Worm (Caenorhabditis elegans): ENCODE data around the gene F44E2.6.
A peak's percentile ranks its signal among the peaks of the same experiment; 100 is the strongest.

The F44E2.6 gene

DNA sequence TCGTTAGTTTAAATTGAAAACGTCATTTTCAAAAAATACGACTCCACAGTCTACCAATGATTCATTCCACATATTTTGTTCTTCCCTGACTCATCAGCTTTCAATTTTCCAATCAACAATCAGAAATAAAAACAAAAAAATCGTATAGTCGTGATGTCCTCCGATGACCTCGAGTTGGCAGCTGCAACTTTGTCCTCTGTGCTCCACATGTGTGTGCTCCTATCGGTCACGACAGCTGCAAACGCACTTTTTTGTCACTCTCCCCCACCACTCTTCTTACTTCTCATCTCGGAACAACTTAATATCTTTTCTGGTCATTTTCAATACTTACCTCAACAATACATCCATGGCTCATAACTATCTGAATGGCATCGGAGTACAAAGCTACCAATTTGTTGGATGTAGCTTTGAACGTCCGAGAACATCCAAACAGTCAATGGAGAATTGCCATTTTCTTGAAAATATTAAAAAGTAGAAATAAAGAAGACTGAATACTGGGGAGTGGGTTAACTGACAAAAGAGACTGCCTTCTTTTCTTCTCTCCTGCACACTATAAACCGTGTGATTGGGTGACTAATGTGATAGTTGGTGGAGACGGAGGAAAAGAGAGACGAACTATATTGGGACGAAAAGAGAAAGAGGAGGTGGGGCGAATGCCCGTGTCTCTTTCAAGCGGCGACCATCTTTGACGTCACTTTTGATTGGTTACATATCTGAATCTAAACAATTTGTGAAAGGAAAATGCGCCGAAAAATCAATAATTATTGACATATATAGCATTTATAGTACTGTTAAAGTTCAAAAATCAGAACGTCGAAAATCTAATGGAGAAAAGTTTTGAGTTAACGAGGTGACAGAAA lies 22.2 kb upstream of the F44E2.6 start (continued):
- TF ChIP-seq Y75B8A.6 (GFP tag; IDR thresholded peaks at IDR 0.05) (no peak), Y105C5A.15 (GFP tag; IDR thresholded peaks at IDR 0.05) (0 out of 2 replicates have a peak, but pooled peaks have one; percentile 28), F44E2.7 (GFP tag; IDR thresholded peaks at IDR 0.05) (no peak), mep-1 (tag; optimal IDR thresholded peaks at IDR 0.05) (peak; percentile 38), ceh-20 (GFP tag; IDR thresholded peaks at IDR 0.05) (no peak; the same call in 1 of the 2 replicates), jun-1 (tag; optimal IDR thresholded peaks at IDR 0.05) (no peak), skn-1 (tag; optimal IDR thresholded peaks at IDR 0.05) (no peak), lin-1 (GFP tag; IDR thresholded peaks at IDR 0.05) (peak; percentile 14; the same call in 1 of the 2 replicates), hlh-30 (tag; optimal IDR thresholded peaks at IDR 0.05; ENCODE audit: insufficient read depth) (peak; percentile 42), attf-4 (tag; optimal IDR thresholded peaks at IDR 0.05) (no peak), dpl-1 (GFP tag; optimal IDR thresholded peaks at IDR 0.05) (no peak), pqm-1 (tag; optimal IDR thresholded peaks at IDR 0.05) (peak; percentile 19), nhr-48 (tag; optimal IDR thresholded peaks at IDR 0.05) (no peak), saeg-2 (GFP tag; IDR thresholded peaks at IDR 0.05) (0 out of 2 replicates have a peak, but pooled peaks have one; percentile 7), R02D3.7 (tag; optimal IDR thresholded peaks at IDR 0.05) (no peak), daf-8 (GFP tag; IDR thresholded peaks at IDR 0.05) (no peak), spr-3 (GFP tag; optimal IDR thresholded peaks at IDR 0.05) (no peak), spr-1 (tag; optimal IDR thresholded peaks at IDR 0.05) (no peak), lir-3 (tag; optimal IDR thresholded peaks at IDR 0.05) (no peak), arid-1 (GFP tag; conservative IDR thresholded peaks at IDR 0.05) (no peak; the same call in 1 of the 2 replicates), Y48G9A.11 (GFP tag; IDR thresholded peaks at IDR 0.05) (no peak), nhr-28 (tag; optimal IDR thresholded peaks at IDR 0.05) (peak; percentile 74), T20F7.1 (GFP tag; optimal IDR thresholded peaks at IDR 0.05) (no peak), hlh-11 (tag; optimal IDR thresholded peaks at IDR 0.05) (peak; percentile 38)

DNA sequence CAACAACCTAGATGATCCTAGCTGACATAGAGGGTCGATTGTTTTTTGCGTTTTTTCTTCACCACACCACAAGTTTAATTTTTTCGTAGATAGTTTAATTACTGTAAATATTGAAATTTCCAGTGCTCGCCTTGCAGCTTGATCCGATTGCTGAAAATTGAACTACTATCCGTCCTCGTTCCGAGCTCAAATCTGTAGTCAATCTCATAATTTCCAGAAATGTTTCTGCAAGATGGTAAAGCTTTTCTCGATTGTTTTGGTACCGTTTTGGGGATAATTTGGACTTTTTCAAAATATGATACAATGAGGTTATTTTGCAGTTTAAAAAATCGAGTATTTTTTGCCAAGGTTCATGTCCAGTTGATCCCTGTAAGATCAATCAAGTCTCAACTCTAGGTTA lies 21.0 kb upstream of the F44E2.6 start:
- TF ChIP-seq fos-1 (tag; optimal IDR thresholded peaks at IDR 0.05): no peak
- no peak for TF ChIP-seq rbr-2 (tag; optimal IDR thresholded peaks at IDR 0.05)
- no peak for TF ChIP-seq ctbp-1 (GFP tag; IDR thresholded peaks at IDR 0.05)
- no peak for TF ChIP-seq zip-11 (GFP tag; IDR thresholded peaks at IDR 0.05)
- TF ChIP-seq mep-1 (tag; optimal IDR thresholded peaks at IDR 0.05): no peak
- no peak for TF ChIP-seq daf-16 (GFP tag; optimal IDR thresholded peaks at IDR 0.05)
- TF ChIP-seq daf-16 (tag; optimal IDR thresholded peaks at IDR 0.05): peak; percentile 60
- no peak for TF ChIP-seq sdz-12 (GFP tag; optimal IDR thresholded peaks at IDR 0.05)
- TF ChIP-seq nhr-237 (tag; optimal IDR thresholded peaks at IDR 0.05): no peak
- peak; percentile 99 for TF ChIP-seq aha-1 (tag)
- 0 out of 2 replicates have a peak, but pooled peaks have one; percentile 13 for TF ChIP-seq Y105C5A.15 (GFP tag; IDR thresholded peaks at IDR 0.05)
- TF ChIP-seq cey-2 (tag; optimal IDR thresholded peaks at IDR 0.05; ENCODE audit: borderline replicate concordance, insufficient read depth): no peak
- no peak for TF ChIP-seq arid-1 (GFP tag; conservative IDR thresholded peaks at IDR 0.05)

DNA sequence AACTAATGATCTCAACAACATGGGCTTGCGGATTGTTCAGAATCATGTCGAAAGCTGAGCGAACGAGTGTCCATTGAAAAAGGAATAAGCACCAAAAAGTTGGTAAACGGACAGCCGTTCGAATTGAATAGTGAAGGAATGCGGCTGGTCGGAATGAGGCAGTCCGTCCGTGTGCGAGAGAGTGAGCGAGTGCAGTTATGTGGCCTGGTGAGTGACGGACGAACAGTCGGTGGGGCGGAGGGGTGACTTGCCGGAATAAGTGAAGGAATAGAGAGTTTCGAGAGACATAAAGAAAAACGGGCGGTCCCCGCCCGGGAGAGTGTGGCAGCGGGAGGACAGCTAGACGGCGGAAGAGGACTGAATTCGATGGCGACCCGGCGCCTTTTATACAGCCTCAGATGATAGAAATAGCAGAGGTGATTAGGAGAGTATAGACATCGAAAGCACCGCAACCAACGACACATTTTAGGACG lies 20.3 kb upstream of the F44E2.6 start:
- no peak for TF ChIP-seq ceh-28 (tag; optimal IDR thresholded peaks at IDR 0.05)
- no peak for TF ChIP-seq unc-130 (GFP tag; optimal IDR thresholded peaks at IDR 0.05)
- no peak for TF ChIP-seq daf-8 (GFP tag; IDR thresholded peaks at IDR 0.05)
- TF ChIP-seq set-16 (GFP tag; IDR thresholded peaks at IDR 0.05): peak; percentile 95
- TF ChIP-seq aly-2 (tag; optimal IDR thresholded peaks at IDR 0.05): no peak
- peak; percentile 0 for TF ChIP-seq nhr-25 (tag; optimal IDR thresholded peaks at IDR 0.05; ENCODE audit: borderline replicate concordance, insufficient read depth)
- TF ChIP-seq spr-3 (GFP tag; optimal IDR thresholded peaks at IDR 0.05): peak; percentile 4
- peak; percentile 52 for TF ChIP-seq nhr-10 (tag; optimal IDR thresholded peaks at IDR 0.05)
- no peak for TF ChIP-seq mxl-2 (GFP tag; conservative IDR thresholded peaks at IDR 0.05)
- TF ChIP-seq pha-4 (GFP tag; IDR thresholded peaks at IDR 0.05): peak; percentile 90
- TF ChIP-seq pha-4 (tag; optimal IDR thresholded peaks at IDR 0.05): no peak
- TF ChIP-seq pqm-1 (tag; optimal IDR thresholded peaks at IDR 0.05): peak; percentile 78
- no peak for TF ChIP-seq R02D3.7 (tag; optimal IDR thresholded peaks at IDR 0.05)
- peak; percentile 73 for TF ChIP-seq dve-1 (tag; optimal IDR thresholded peaks at IDR 0.05; ENCODE audit: insufficient read depth)
- TF ChIP-seq nhr-6 (tag; optimal IDR thresholded peaks at IDR 0.05): peak; percentile 63
- peak in 1 of 2 experiments; percentile 88; a peak in 1 of 4 replicates for TF ChIP-seq madf-5 (GFP tag; IDR thresholded peaks at IDR 0.05)
- peak; percentile 82 for TF ChIP-seq tra-1 (GFP tag; IDR thresholded peaks at IDR 0.05)
- no peak for TF ChIP-seq lim-7 (GFP tag; IDR thresholded peaks at IDR 0.05)

Data from whole organism, L4 larva.